Fruit fly (Drosophila melanogaster) whole organism, embryonic: ENCODE data around the gene yps.

ENCODE experiments used
- BtbVII ChIP-seq: fragments of 200-800 bp; sonication (Bioruptor generic); optimal IDR thresholded peaks from 3 replicates; lab custom pipeline; 2017; ENCODE audit warnings: missing biosample characterization, mild to moderate bottlenecking, missing genetic modification characterization
- CG10274 ChIP-seq: fragments of 200-800 bp; sonication (Bioruptor generic); optimal IDR thresholded peaks from 3 replicates; lab custom pipeline; 2017; ENCODE audit warnings: missing biosample characterization, mild to moderate bottlenecking, missing genetic modification characterization
- CG10543 ChIP-seq: fragments of 200-800 bp; sonication (Bioruptor generic); optimal IDR thresholded peaks from 3 replicates; lab custom pipeline; 2017; ENCODE audit warnings: missing biosample characterization, mild to moderate bottlenecking, missing genetic modification characterization, moderate library complexity
- CG11247 ChIP-seq: fragments of 200-800 bp; sonication (Bioruptor generic); IDR thresholded peaks from 2 replicates; pipeline ENCODE4 v1.3.6; 2022; ENCODE audit warnings: missing biosample characterization, missing genetic modification characterization
- CG11560 ChIP-seq: fragments of 200-800 bp; sonication (Bioruptor generic); IDR thresholded peaks from 3 replicates; pipeline ENCODE4 v1.3.6; 2022; ENCODE audit warnings: missing biosample characterization, missing genetic modification characterization
- CG12071 ChIP-seq: fragments of 200-800 bp; sonication (Bioruptor generic); optimal IDR thresholded peaks from 3 replicates; lab custom pipeline; 2018; ENCODE audit warnings: missing biosample characterization, mild to moderate bottlenecking, missing genetic modification characterization
- CG12104 ChIP-seq: fragments of 200-800 bp; sonication (Bioruptor generic); optimal IDR thresholded peaks from 3 replicates; lab custom pipeline; 2016; ENCODE audit warnings: missing biosample characterization, missing genetic modification characterization
- CG13424 ChIP-seq: fragments of 200-800 bp; sonication (Bioruptor generic); optimal IDR thresholded peaks from 2 replicates; lab custom pipeline; 2019; ENCODE audit warnings: missing biosample characterization, mild to moderate bottlenecking, missing genetic modification characterization, moderate library complexity
- CG13894 ChIP-seq: fragments of 200-800 bp; sonication (Bioruptor generic); optimal IDR thresholded peaks from 3 replicates; lab custom pipeline; 2018; ENCODE audit warnings: missing biosample characterization, mild to moderate bottlenecking, missing genetic modification characterization, moderate library complexity
- CG14710 ChIP-seq: fragments of 200-800 bp; sonication (Bioruptor generic); optimal IDR thresholded peaks from 3 replicates; lab custom pipeline; 2019; ENCODE audit warnings: missing biosample characterization, mild to moderate bottlenecking, missing genetic modification characterization, moderate library complexity
- CG15073 ChIP-seq: fragments of 200-800 bp; sonication (Bioruptor generic); optimal IDR thresholded peaks from 2 replicates; lab custom pipeline; 2016; ENCODE audit warnings: missing biosample characterization, missing genetic modification characterization
- CG1529 ChIP-seq: fragments of 200-800 bp; sonication (Bioruptor generic); optimal IDR thresholded peaks from 3 replicates; lab custom pipeline; 2018; ENCODE audit warnings: missing biosample characterization, missing genetic modification characterization
- CG15479 ChIP-seq: fragments of 200-800 bp; sonication (Bioruptor generic); optimal IDR thresholded peaks from 3 replicates; lab custom pipeline; 2019; ENCODE audit warnings: missing biosample characterization, mild to moderate bottlenecking, missing genetic modification characterization, moderate library complexity
- CG15696 ChIP-seq: fragments of 200-800 bp; sonication (Bioruptor generic); optimal IDR thresholded peaks from 2 replicates; lab custom pipeline; 2019; ENCODE audit warnings: missing biosample characterization, mild to moderate bottlenecking, missing genetic modification characterization, moderate library complexity
- CG1603 ChIP-seq: fragments of 200-800 bp; sonication (Bioruptor generic); optimal IDR thresholded peaks from 2 replicates; lab custom pipeline; 2019; ENCODE audit warnings: missing biosample characterization, mild to moderate bottlenecking, missing genetic modification characterization, moderate library complexity
- CG16815 ChIP-seq: fragments of 200-800 bp; sonication (Bioruptor generic); optimal IDR thresholded peaks from 3 replicates; lab custom pipeline; 2017; ENCODE audit warnings: missing biosample characterization, mild to moderate bottlenecking, missing genetic modification characterization
- CG17359 ChIP-seq: fragments of 200-800 bp; sonication (Bioruptor generic); optimal IDR thresholded peaks from 3 replicates; lab custom pipeline; 2018; ENCODE audit warnings: missing biosample characterization, mild to moderate bottlenecking, missing genetic modification characterization, moderate library complexity
- CG17829 ChIP-seq: fragments of 200-800 bp; optimal IDR thresholded peaks from 2 replicates; lab custom pipeline; 2019; ENCODE audit warnings: missing biosample characterization, mild to moderate bottlenecking, missing genetic modification characterization, moderate library complexity
- CG2199 ChIP-seq: fragments of 200-800 bp; sonication (Bioruptor generic); IDR thresholded peaks from 3 replicates; pipeline ENCODE4 v1.3.6; 2022; ENCODE audit warnings: missing biosample characterization, missing genetic modification characterization
- CG2875 ChIP-seq: fragments of 200-800 bp; sonication (Bioruptor generic); optimal IDR thresholded peaks from 2 replicates; lab custom pipeline; 2017; ENCODE audit warnings: missing biosample characterization, mild to moderate bottlenecking, missing genetic modification characterization, missing genetic modification reagents
- CG4424 ChIP-seq: fragments of 200-800 bp; sonication (Bioruptor generic); optimal IDR thresholded peaks from 3 replicates; lab custom pipeline; 2016; ENCODE audit warnings: missing biosample characterization, missing genetic modification characterization
- CG5180 ChIP-seq: fragments of 200-800 bp; sonication (Bioruptor generic); optimal IDR thresholded peaks from 3 replicates; lab custom pipeline; 2017; ENCODE audit warnings: missing biosample characterization, missing genetic modification characterization, mild to moderate bottlenecking, moderate library complexity, missing genetic modification reagents
- CG6254 ChIP-seq: fragments of 200-800 bp; sonication (Bioruptor generic); optimal IDR thresholded peaks from 3 replicates; lab custom pipeline; 2017; ENCODE audit warnings: mild to moderate bottlenecking, missing biosample characterization, missing genetic modification reagents, missing genetic modification characterization
- CG7839 ChIP-seq: fragments of 200-800 bp; sonication (Bioruptor generic); optimal IDR thresholded peaks from 3 replicates; lab custom pipeline; 2018; ENCODE audit warnings: missing biosample characterization, mild to moderate bottlenecking, missing genetic modification characterization, moderate library complexity
- CG8281 ChIP-seq: fragments of 200-800 bp; sonication (Bioruptor generic); optimal IDR thresholded peaks from 2 replicates; lab custom pipeline; 2018; ENCODE audit warnings: missing biosample characterization, mild to moderate bottlenecking, missing genetic modification characterization, moderate library complexity
- CG8944 ChIP-seq: fragments of 200-800 bp; sonication (Bioruptor generic); optimal IDR thresholded peaks from 3 replicates; lab custom pipeline; 2016; ENCODE audit warnings: missing biosample characterization, missing genetic modification characterization
- Doc2 ChIP-seq: fragments of 200-800 bp; sonication (Bioruptor generic); IDR thresholded peaks from 2 replicates; pipeline ENCODE4 v1.3.6; 2022; ENCODE audit warnings: missing biosample characterization, missing genetic modification characterization
- Fer1 ChIP-seq: fragments of 200-800 bp; sonication (Bioruptor generic); optimal IDR thresholded peaks from 2 replicates; lab custom pipeline; 2017; ENCODE audit warnings: missing biosample characterization, mild to moderate bottlenecking, missing genetic modification characterization
- HLHmδ ChIP-seq: fragments of 200-800 bp; sonication (Bioruptor generic); optimal IDR thresholded peaks from 2 replicates; lab custom pipeline; 2018; ENCODE audit warnings: missing biosample characterization, mild to moderate bottlenecking, missing genetic modification characterization, moderate library complexity
- Hr51 ChIP-seq, 2 experiments: fragments of 200-800 bp; sonication (Bioruptor generic); optimal IDR thresholded peaks; 2 replicates in 1 of 2; 3 replicates in 1 of 2; lab custom pipeline; 2016 to 2018; ENCODE audit warnings: missing biosample characterization in 2 of 2, missing genetic modification characterization in 2 of 2, mild to moderate bottlenecking in 1 of 2, moderate library complexity in 1 of 2
- NK7.1 ChIP-seq: fragments of 200-800 bp; sonication (Bioruptor generic); optimal IDR thresholded peaks from 3 replicates; lab custom pipeline; 2016; ENCODE audit warnings: missing biosample characterization, missing genetic modification characterization
- Nf-YC ChIP-seq: fragments of 200-800 bp; optimal IDR thresholded peaks from 3 replicates; lab custom pipeline; 2019; ENCODE audit warnings: missing biosample characterization, mild to moderate bottlenecking, missing genetic modification characterization, moderate library complexity
- Rfx ChIP-seq: fragments of 200-800 bp; sonication (Bioruptor generic); IDR thresholded peaks from 2 replicates; pipeline ENCODE4 v1.3.6; 2022; ENCODE audit warnings: missing biosample characterization, missing genetic modification characterization
- Rx ChIP-seq: fragments of 200-800 bp; sonication (Bioruptor generic); IDR thresholded peaks from 2 replicates; pipeline ENCODE4 v1.3.6; 2022; ENCODE audit warnings: missing biosample characterization, missing genetic modification characterization
- Side ChIP-seq: fragments of 200-800 bp; sonication (Bioruptor generic); optimal IDR thresholded peaks from 2 replicates; lab custom pipeline; 2016; ENCODE audit warnings: missing biosample characterization, missing genetic modification characterization
- caup ChIP-seq: fragments of 200-800 bp; sonication (Bioruptor generic); optimal IDR thresholded peaks from 3 replicates; lab custom pipeline; 2017; ENCODE audit warnings: missing biosample characterization, mild to moderate bottlenecking, missing genetic modification characterization, moderate library complexity; ENCODE audit not compliant: severe bottlenecking
- chinmo ChIP-seq: fragments of 200-800 bp; sonication (Bioruptor generic); IDR thresholded peaks from 4 replicates; pipeline ENCODE4 v1.3.6; 2022; ENCODE audit warnings: missing biosample characterization, missing genetic modification characterization; ENCODE audit not compliant: partially characterized antibody
- dan ChIP-seq: fragments of 200-800 bp; sonication (Bioruptor generic); IDR thresholded peaks from 2 replicates; pipeline ENCODE4 v1.3.6; 2022; ENCODE audit warnings: missing biosample characterization, missing genetic modification characterization
- eve ChIP-seq, 2 experiments: fragments of >200 bp; optimal IDR thresholded peaks; 2 replicates each; lab custom pipeline; 2017; ENCODE audit warnings: missing biosample characterization in 2 of 2, missing genetic modification characterization in 2 of 2
- eyg ChIP-seq: fragments of 200-800 bp; sonication (Bioruptor generic); optimal IDR thresholded peaks from 3 replicates; lab custom pipeline; 2016; ENCODE audit warnings: missing biosample characterization, missing genetic modification characterization
- gcm ChIP-seq: fragments of 200-800 bp; sonication (Bioruptor generic); optimal IDR thresholded peaks from 2 replicates; lab custom pipeline; 2019; ENCODE audit warnings: missing biosample characterization, mild to moderate bottlenecking, missing genetic modification characterization, moderate library complexity
- insv ChIP-seq, 2 experiments: fragments of 200-800 bp; sonication (Bioruptor generic); optimal IDR thresholded peaks; 3 replicates each; lab custom pipeline; 2016 to 2018; ENCODE audit warnings: missing biosample characterization in 2 of 2, missing genetic modification characterization in 2 of 2
- sd ChIP-seq: fragments of 200-800 bp; sonication (Bioruptor generic); optimal IDR thresholded peaks from 3 replicates; lab custom pipeline; 2018; ENCODE audit warnings: missing biosample characterization, mild to moderate bottlenecking, missing genetic modification characterization, moderate library complexity
- sob ChIP-seq: fragments of 200-800 bp; sonication (Bioruptor generic); IDR thresholded peaks from 2 replicates; pipeline ENCODE4 v1.3.6; 2022; ENCODE audit warnings: missing biosample characterization, missing genetic modification characterization
- ssp ChIP-seq: fragments of 200-800 bp; sonication (Bioruptor generic); IDR thresholded peaks from 2 replicates; pipeline ENCODE4 v1.3.6; 2022; ENCODE audit warnings: missing biosample characterization, missing genetic modification characterization
- toy ChIP-seq: fragments of 200-800 bp; sonication (Bioruptor generic); IDR thresholded peaks from 2 replicates; pipeline ENCODE4 v1.3.6; 2022; ENCODE audit warnings: missing biosample characterization, missing genetic modification characterization
- trem ChIP-seq: fragments of 200-800 bp; optimal IDR thresholded peaks from 3 replicates; lab custom pipeline; 2019; ENCODE audit warnings: missing biosample characterization, mild to moderate bottlenecking, missing genetic modification characterization, moderate library complexity
- wek ChIP-seq: fragments of 200-800 bp; sonication (Bioruptor generic); optimal IDR thresholded peaks from 3 replicates; lab custom pipeline; 2018; ENCODE audit warnings: missing biosample characterization, mild to moderate bottlenecking, missing genetic modification characterization, moderate library complexity

Gene yps

dm6 chr3L:12078551-12079318, 46.2 kb downstream of the yps start (continued):
- TF ChIP-seq gcm (GFP tag; lab: Kevin White, UChicago) (no peak), CG17359 (peak; percentile 6), CG11247 (GFP tag; lab: Robert Waterston, UW) (no peak), CG13894 (peak; percentile 33), CG1529 (peak; percentile 4), chinmo (GFP tag; lab: Robert Waterston, UW) (0 out of 4 replicates have a peak, but pooled peaks have one; percentile 10), CG15073 (GFP tag; lab: Kevin White, UChicago) (no peak), CG12104 (GFP tag; lab: Kevin White, UChicago) (peak; percentile 2), Rx (GFP tag; lab: Robert Waterston, UW) (no peak), wek (GFP tag; lab: Kevin White, UChicago) (peak; percentile 42), Doc2 (GFP tag; lab: Robert Waterston, UW) (no peak), sd (tag; lab: Kevin White, UChicago) (no peak), CG12071 (GFP tag; lab: Kevin White, UChicago) (peak; percentile 35), Rfx (GFP tag; lab: Robert Waterston, UW) (0 out of 2 replicates have a peak, but pooled peaks have one; percentile 18), CG2875 (GFP tag; lab: Kevin White, UChicago) (no peak), CG15479 (GFP tag; lab: Kevin White, UChicago) (peak; percentile 14), sob (GFP tag; lab: Robert Waterston, UW) (no peak), caup (GFP tag; lab: Kevin White, UChicago) (peak; percentile 39), Fer1 (GFP tag; lab: Kevin White, UChicago) (peak; percentile 27), Side (GFP tag; lab: Kevin White, UChicago) (peak; percentile 31), CG10274 (no peak), CG8281 (tag; lab: Kevin White, UChicago) (peak; percentile 65), eve (GFP tag; optimal IDR thresholded peaks at IDR 0.05; lab: Kevin White, UChicago) (peak in 1 of 2 experiments; percentile 46), ssp (GFP tag; lab: Robert Waterston, UW) (no peak), CG17829 (peak; percentile 11), NK7.1 (GFP tag; lab: Kevin White, UChicago) (no peak), CG1603 (peak; percentile 16), BtbVII (GFP tag; lab: Kevin White, UChicago) (peak; percentile 43), CG16815 (no peak), CG5180 (GFP tag; lab: Kevin White, UChicago) (peak; percentile 2), CG2199 (GFP tag; lab: Robert Waterston, UW) (peak; percentile 88; the same call in 2 of the 3 replicates), Hr51 (GFP tag; optimal IDR thresholded peaks at IDR 0.05; lab: Kevin White, UChicago) (peak in 1 of 2 experiments; percentile 22), toy (GFP tag; lab: Robert Waterston, UW) (no peak), CG7839 (tag; lab: Kevin White, UChicago) (peak; percentile 17), CG13424 (tag; lab: Kevin White, UChicago) (peak; percentile 27), dan (GFP tag; lab: Robert Waterston, UW) (no peak), CG14710 (tag; lab: Kevin White, UChicago) (peak; percentile 47), eyg (GFP tag; lab: Kevin White, UChicago) (no peak), CG4424 (GFP tag; lab: Kevin White, UChicago) (no peak), insv (GFP tag; optimal IDR thresholded peaks at IDR 0.05; lab: Kevin White, UChicago) (no peak), trem (tag; lab: Kevin White, UChicago) (no peak), CG10543 (GFP tag; lab: Kevin White, UChicago) (peak; percentile 68), CG6254 (peak; percentile 33), CG11560 (tag; lab: Robert Waterston, UW) (no peak), CG15696 (tag; lab: Kevin White, UChicago) (peak; percentile 50), CG8944 (GFP tag; lab: Kevin White, UChicago) (no peak), Nf-YC (tag; lab: Kevin White, UChicago) (peak; percentile 4), HLHmδ (GFP tag; lab: Kevin White, UChicago) (peak; percentile 75)
